Fruit fly (Drosophila melanogaster) whole organism, pupa: ENCODE results near the gene CG7606.
A peak's percentile ranks its signal among the peaks of the same experiment; 100 is the strongest.

Experiments
- CG10348 ChIP-seq: fragments of 200-800 bp; sonication (Bioruptor generic); IDR thresholded peaks from 2 replicates; pipeline ENCODE4 v1.3.6; 2022; ENCODE audit warnings: missing biosample characterization, missing genetic modification characterization
- CG12605 ChIP-seq: fragments of 200-800 bp; sonication (Bioruptor generic); IDR thresholded peaks from 2 replicates; pipeline ENCODE4 v1.3.6; 2022; ENCODE audit warnings: missing biosample characterization, missing genetic modification characterization
- CG13204 ChIP-seq: fragments of 200-800 bp; sonication (Bioruptor generic); optimal IDR thresholded peaks from 2 replicates; lab custom pipeline; 2018; ENCODE audit warnings: missing biosample characterization, mild to moderate bottlenecking, missing genetic modification characterization, moderate library complexity
- CG14655 ChIP-seq: fragments of 200-800 bp; sonication (Bioruptor generic); optimal IDR thresholded peaks from 3 replicates; lab custom pipeline; 2017; ENCODE audit warnings: mild to moderate bottlenecking, missing biosample characterization, missing genetic modification reagents, missing genetic modification characterization
- CG15710 ChIP-seq: fragments of 200-800 bp; sonication (Bioruptor generic); optimal IDR thresholded peaks from 2 replicates; lab custom pipeline; 2018; ENCODE audit warnings: missing biosample characterization, mild to moderate bottlenecking, missing genetic modification characterization, moderate library complexity
- CG17806 ChIP-seq: fragments of 200-800 bp; sonication (Bioruptor generic); optimal IDR thresholded peaks from 2 replicates; lab custom pipeline; 2018; ENCODE audit warnings: missing biosample characterization, mild to moderate bottlenecking, missing genetic modification characterization, moderate library complexity
- CG32121 ChIP-seq: fragments of 200-800 bp; sonication (Bioruptor generic); IDR thresholded peaks from 2 replicates; pipeline ENCODE4 v1.3.6; 2022; ENCODE audit warnings: missing biosample characterization, missing genetic modification characterization
- CG34367 ChIP-seq: fragments of 200-800 bp; sonication (Bioruptor generic); optimal IDR thresholded peaks from 2 replicates; lab custom pipeline; 2018; ENCODE audit warnings: missing biosample characterization, mild to moderate bottlenecking, missing genetic modification characterization
- CG4496 ChIP-seq: fragments of 200-800 bp; sonication (Bioruptor generic); IDR thresholded peaks from 3 replicates; pipeline ENCODE4 v1.3.6; 2022; ENCODE audit warnings: missing biosample characterization, missing genetic modification characterization
- CG8159 ChIP-seq: fragments of 200-800 bp; sonication (Bioruptor generic); optimal IDR thresholded peaks from 3 replicates; lab custom pipeline; 2018; ENCODE audit warnings: missing biosample characterization, mild to moderate bottlenecking, missing genetic modification characterization, moderate library complexity
- CG8301 ChIP-seq: fragments of 200-800 bp; sonication (Bioruptor generic); optimal IDR thresholded peaks from 2 replicates; lab custom pipeline; 2018; ENCODE audit warnings: missing biosample characterization, mild to moderate bottlenecking, missing genetic modification characterization
- CG9948 ChIP-seq: fragments of 200-800 bp; sonication (Bioruptor generic); optimal IDR thresholded peaks from 2 replicates; lab custom pipeline; 2018; ENCODE audit warnings: missing biosample characterization, mild to moderate bottlenecking, missing genetic modification characterization, moderate library complexity
- D1 ChIP-seq: fragments of 200-800 bp; sonication (Bioruptor generic); optimal IDR thresholded peaks from 2 replicates; lab custom pipeline; 2018; ENCODE audit warnings: missing biosample characterization, mild to moderate bottlenecking, missing genetic modification characterization, moderate library complexity
- EcR ChIP-seq: fragments of 200-800 bp; sonication (Bioruptor generic); optimal IDR thresholded peaks from 3 replicates; lab custom pipeline; 2019; ENCODE audit warnings: missing biosample characterization, missing genetic modification characterization, mild to moderate bottlenecking, moderate library complexity, missing genetic modification reagents
- Ets98B ChIP-seq: fragments of 200-800 bp; sonication (Bioruptor generic); IDR thresholded peaks from 2 replicates; pipeline ENCODE4 v1.3.6; 2022; ENCODE audit warnings: missing biosample characterization, missing genetic modification characterization
- Pif1A ChIP-seq: fragments of 200-800 bp; sonication (Bioruptor generic); optimal IDR thresholded peaks from 3 replicates; lab custom pipeline; 2016; ENCODE audit warnings: missing biosample characterization, missing genetic modification characterization
- Pif1B ChIP-seq: fragments of 200-800 bp; sonication (Bioruptor generic); optimal IDR thresholded peaks from 3 replicates; lab custom pipeline; 2016; ENCODE audit warnings: missing biosample characterization, missing genetic modification characterization
- Snoo ChIP-seq: fragments of 200-800 bp; sonication (Bioruptor generic); optimal IDR thresholded peaks from 3 replicates; lab custom pipeline; 2017; ENCODE audit warnings: missing biosample characterization, mild to moderate bottlenecking, missing genetic modification characterization, inconsistent platforms
- fd96Ca ChIP-seq: fragments of 200-800 bp; sonication (Bioruptor generic); IDR thresholded peaks from 3 replicates; pipeline ENCODE4 v1.3.6; 2022; ENCODE audit warnings: missing biosample characterization, missing genetic modification characterization
- gl ChIP-seq: fragments of 200-800 bp; sonication (Bioruptor generic); optimal IDR thresholded peaks from 2 replicates; lab custom pipeline; 2018; ENCODE audit warnings: missing biosample characterization, mild to moderate bottlenecking, missing genetic modification characterization
- rn ChIP-seq: fragments of 200-800 bp; sonication (Bioruptor generic); IDR thresholded peaks from 2 replicates; pipeline ENCODE4 v1.3.6; 2022; ENCODE audit warnings: missing biosample characterization, missing genetic modification characterization

The CG7606 gene

DNA sequence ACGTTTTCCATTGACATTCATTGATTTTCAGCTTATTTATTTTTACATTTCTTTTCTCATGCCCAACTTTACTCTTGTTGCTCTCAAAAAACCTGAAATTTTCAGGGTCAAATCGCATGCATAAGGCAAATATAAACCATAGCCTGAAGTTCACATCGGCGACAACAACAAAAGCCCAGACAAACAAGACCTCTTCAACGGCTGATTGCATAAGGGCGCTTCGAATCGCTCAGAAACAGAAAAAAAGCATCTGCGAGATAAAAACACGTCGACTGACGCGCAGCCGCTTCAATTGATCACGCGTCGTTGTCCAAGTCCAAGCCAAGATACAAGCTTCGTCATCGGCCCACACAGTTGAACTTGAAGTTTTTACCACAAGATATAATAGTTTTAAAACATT is 17.2 kb downstream of the CG7606 start, which contains the start of gene CG14327:
Gene CG14327, plus strand, starts transcription at position 161 of the 400 bp plus-strand sequence.
- TF ChIP-seq CG32121 (GFP tag; lab: Robert Waterston, UW) = no peak
- TF ChIP-seq EcR (GFP tag; lab: Kevin White, UChicago) = peak; percentile 75

DNA sequence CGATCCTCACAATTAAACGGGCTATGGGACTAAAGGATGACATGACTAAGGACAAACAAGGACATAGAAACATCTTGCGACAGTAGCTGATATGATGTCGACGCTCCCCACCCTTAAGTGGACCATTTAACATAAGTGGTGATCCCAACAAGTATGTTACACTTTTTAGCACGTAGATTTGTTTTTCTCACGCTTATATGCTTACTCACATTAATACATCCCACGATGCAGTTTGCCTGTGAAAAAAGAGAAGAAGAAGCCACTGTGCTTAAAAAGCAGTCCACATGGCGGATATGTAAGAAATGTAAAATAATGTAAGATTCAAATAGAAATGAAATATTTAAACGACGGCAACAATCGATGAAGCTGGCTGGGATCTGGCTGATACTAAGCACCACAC is 18.7 kb downstream of the CG7606 start:
- TF ChIP-seq rn (GFP tag; lab: Robert Waterston, UW) (no peak), gl (tag; lab: Kevin White, UChicago) (peak; percentile 10)

dm6 chr3R:17615746-17616145 is 19.4 kb downstream of the CG7606 start:
- TF ChIP-seq CG4496 (GFP tag; lab: Robert Waterston, UW) = no peak
- no peak for TF ChIP-seq CG8301 (tag; lab: Kevin White, UChicago)
- TF ChIP-seq rn (GFP tag; lab: Robert Waterston, UW) = no peak
- TF ChIP-seq CG13204 = no peak
- no peak for TF ChIP-seq CG9948
- TF ChIP-seq CG10348 = no peak
- no peak for TF ChIP-seq EcR (GFP tag; lab: Kevin White, UChicago)
- no peak for TF ChIP-seq fd96Ca (GFP tag; lab: Robert Waterston, UW)
- no peak for TF ChIP-seq CG12605
- TF ChIP-seq CG15710 (tag; lab: Kevin White, UChicago) = no peak
- no peak for TF ChIP-seq Ets98B (GFP tag; lab: Robert Waterston, UW)
- no peak for TF ChIP-seq CG34367
- TF ChIP-seq Pif1A (GFP tag; lab: Kevin White, UChicago) = no peak
- TF ChIP-seq Pif1B (GFP tag; lab: Kevin White, UChicago) = no peak
- TF ChIP-seq gl (tag; lab: Kevin White, UChicago) = no peak

dm6 chr3R:17616541-17616940 is 20.2 kb downstream of the CG7606 start:
- TF ChIP-seq EcR (GFP tag; lab: Kevin White, UChicago) (no peak), Snoo (no peak), D1 (tag; lab: Kevin White, UChicago) (no peak), CG34367 (no peak), CG8159 (tag; lab: Kevin White, UChicago) (no peak), CG32121 (GFP tag; lab: Robert Waterston, UW) (no peak), CG14655 (GFP tag; lab: Kevin White, UChicago) (peak; percentile 9), Ets98B (GFP tag; lab: Robert Waterston, UW) (no peak), Pif1B (GFP tag; lab: Kevin White, UChicago) (no peak), CG15710 (tag; lab: Kevin White, UChicago) (no peak), CG9948 (no peak), CG4496 (GFP tag; lab: Robert Waterston, UW) (0 out of 3 replicates have a peak, but pooled peaks have one; percentile 19)

DNA sequence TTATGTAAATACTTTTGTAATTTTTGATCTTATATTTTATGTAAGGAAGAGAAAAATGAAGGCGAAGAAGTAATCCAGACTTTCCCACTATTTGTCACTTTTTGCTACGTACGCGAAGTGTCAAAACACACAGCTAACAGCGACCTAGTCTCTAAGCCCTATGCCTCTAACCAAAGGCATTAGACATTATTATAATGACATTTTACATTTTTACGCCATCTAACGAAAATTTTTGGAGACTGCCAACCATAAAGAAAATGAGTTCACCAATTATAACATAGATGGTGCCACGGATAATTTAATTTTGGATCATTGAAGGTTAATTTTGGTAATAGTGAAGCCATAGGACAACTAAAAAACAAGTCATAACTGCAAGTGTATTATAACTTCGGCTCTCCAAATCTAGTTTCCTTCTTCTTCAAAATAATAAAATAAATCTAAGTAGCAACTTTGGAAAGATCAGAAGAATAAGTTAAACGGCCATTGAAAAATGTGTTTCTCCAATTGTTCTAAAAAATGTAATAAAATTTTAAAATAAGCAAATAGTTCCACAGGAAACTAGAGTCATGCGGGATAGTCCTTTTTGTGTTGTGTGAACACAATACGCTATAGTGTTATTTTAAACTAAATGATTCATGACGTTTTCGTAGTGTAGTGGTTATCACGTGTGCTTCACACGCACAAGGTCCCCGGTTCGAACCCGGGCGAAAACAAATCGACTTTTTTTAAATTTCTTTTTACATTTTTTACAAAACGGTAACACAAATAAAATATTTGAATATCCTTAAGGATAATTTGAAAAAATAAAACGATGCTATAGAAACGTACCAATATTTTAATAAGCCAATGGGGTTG is 21.0 kb downstream of the CG7606 start:
- peak; percentile 45 for TF ChIP-seq Pif1A (GFP tag; lab: Kevin White, UChicago)
- TF ChIP-seq D1 (tag; lab: Kevin White, UChicago) = peak; percentile 48
- TF ChIP-seq CG17806 (tag; lab: Kevin White, UChicago) = peak; percentile 20
- TF ChIP-seq CG9948 = no peak
- TF ChIP-seq CG15710 (tag; lab: Kevin White, UChicago) = no peak

DNA sequence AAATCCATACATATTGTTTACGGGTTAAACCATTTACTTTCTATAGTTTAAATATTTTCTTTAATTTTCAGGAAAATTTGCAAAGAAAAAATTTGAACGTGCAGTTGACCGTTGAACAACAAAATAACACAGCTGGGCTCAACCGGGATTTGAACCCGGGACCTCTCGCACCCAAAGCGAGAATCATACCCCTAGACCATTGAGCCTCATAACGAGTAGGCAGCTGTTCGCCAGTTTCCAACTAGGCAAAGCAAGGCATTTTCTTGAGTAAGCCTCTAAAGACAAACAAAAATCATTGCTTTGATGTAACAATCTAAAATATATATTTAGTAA is 21.6 kb downstream of the CG7606 start:
- TF ChIP-seq CG32121 (GFP tag; lab: Robert Waterston, UW) = peak; percentile 10; the same call in 1 of the 2 replicates
- no peak for TF ChIP-seq Pif1A (GFP tag; lab: Kevin White, UChicago)
- peak; percentile 30; the same call in 1 of the 2 replicates for TF ChIP-seq Ets98B (GFP tag; lab: Robert Waterston, UW)

- no peak for TF ChIP-seq CG8301 (tag; lab: Kevin White, UChicago)
- TF ChIP-seq CG32121 (GFP tag; lab: Robert Waterston, UW) = no peak
- no peak for TF ChIP-seq CG13204
- no peak for TF ChIP-seq rn (GFP tag; lab: Robert Waterston, UW)
- TF ChIP-seq CG12605 = no peak
- TF ChIP-seq, all 21 proteins: peak for 0
Observed at dm6 chr3R:17618699-17619150, 22.4 kb downstream of the CG7606 start, which contains the start of the genes CG14324 and CG14326. Gene CG14324, minus strand, starts transcription at chr3R:17618799. Gene CG14326, plus strand, starts transcription at chr3R:17619100.
